Fruit fly (Drosophila melanogaster): Measurements from ENCODE around the gene Nup37.
A peak's percentile ranks its signal among the peaks of the same experiment; 100 is the strongest.

The Nup37 gene

DNA sequence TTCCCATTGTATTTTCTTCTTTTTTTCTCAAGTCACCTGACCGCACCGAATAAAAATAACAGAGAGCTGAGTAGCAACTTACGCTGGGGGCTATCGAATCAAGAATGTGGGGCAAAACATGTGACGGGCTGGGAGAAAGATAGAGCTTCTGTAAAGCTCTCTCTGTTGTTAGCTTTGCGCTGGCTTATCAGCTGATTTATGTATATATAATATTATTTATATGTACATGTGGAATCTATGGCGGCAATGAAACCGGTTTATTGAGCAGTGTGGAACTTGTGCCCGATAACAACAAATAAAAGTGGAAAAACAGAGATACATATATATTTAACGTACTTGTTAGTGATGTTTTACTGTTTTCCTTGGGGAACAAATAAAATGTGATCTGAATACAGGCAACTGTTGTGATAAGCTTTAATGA is 45.4 kb downstream of the Nup37 start, which contains the start of gene CG31098:
Gene CG31098 (minus strand): TSS at position 114 of the 421 bp plus-strand sequence.
- peak; percentile 10 for TF ChIP-seq Pif1A (GFP tag; optimal IDR thresholded peaks at IDR 0.05)
- no peak for TF ChIP-seq CG10348 (GFP tag; IDR thresholded peaks at IDR 0.05)
- peak; percentile 37 for TF ChIP-seq Pif1B (GFP tag; optimal IDR thresholded peaks at IDR 0.05)

DNA sequence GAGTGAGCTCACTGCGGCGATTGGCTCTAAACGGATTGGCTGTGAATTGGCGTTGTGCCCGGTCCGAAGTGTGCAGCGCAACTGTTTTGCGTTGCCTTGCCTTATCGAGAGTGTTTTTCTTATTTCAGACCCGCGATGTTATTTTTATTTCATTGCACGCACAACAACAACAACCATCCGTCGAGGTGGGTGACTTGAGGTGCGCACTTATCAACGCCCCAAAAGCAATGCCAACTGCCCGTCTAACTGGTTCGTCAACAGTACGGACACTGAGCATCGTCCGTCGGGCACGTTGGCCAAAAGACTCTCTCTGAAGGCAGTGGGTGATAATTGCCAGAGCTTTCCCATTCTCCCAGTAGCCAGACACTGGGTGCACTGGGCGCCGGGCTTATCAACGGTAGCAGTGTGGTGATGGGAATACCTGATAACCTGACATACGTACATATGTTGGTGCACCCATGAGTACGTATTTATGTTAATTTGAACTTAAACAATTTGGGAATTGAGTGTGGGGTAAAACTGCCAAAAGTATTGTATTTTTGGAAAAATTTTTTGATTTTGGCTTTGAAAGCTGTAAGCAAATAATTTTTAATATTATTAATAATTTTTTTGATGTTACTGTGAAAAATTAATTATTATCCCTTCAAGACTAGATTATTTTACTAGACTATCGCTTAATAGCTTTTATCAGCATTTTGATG is 48.0 kb downstream of the Nup37 start, which contains the start of gene CG31102:
Gene CG31102 (minus strand): TSS at position 275 of the 701 bp plus-strand sequence.
- TF ChIP-seq CG17806 (tag; optimal IDR thresholded peaks at IDR 0.05) (no peak), CG8301 (tag; optimal IDR thresholded peaks at IDR 0.05) (no peak), CG32121 (GFP tag; IDR thresholded peaks at IDR 0.05) (peak; percentile 43; the same call in 1 of the 2 replicates), CG13204 (GFP tag; optimal IDR thresholded peaks at IDR 0.05) (no peak), CG4496 (GFP tag; IDR thresholded peaks at IDR 0.05) (no peak), CG15710 (tag; optimal IDR thresholded peaks at IDR 0.05) (no peak), EcR (GFP tag; optimal IDR thresholded peaks at IDR 0.05) (peak; percentile 63), D1 (tag; optimal IDR thresholded peaks at IDR 0.05) (no peak), Snoo (tag; optimal IDR thresholded peaks at IDR 0.05) (no peak), CG14655 (GFP tag; optimal IDR thresholded peaks at IDR 0.05) (no peak)

DNA sequence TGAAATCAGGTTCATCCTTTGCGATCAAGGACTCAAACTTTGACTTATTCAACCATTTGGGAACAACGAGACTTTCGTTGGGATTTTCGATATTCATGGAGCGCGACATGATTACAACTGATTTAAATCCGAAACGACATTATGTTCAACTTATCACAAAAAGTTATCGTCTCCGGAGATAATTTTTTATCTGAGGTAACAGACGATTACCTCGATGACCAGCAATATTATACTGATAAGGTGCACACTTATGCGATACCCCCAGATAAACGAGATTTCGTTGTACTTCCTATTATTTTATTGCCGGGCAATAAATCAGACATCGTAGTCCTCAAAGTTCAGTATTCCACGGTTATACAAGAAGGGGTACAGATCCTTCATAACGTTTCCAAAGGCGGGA is 50.2 kb downstream of the Nup37 start, which contains the start of gene CG31097:
Gene CG31097 (minus strand): TSS at position 101 of the 400 bp plus-strand sequence.
- TF ChIP-seq EcR (GFP tag; optimal IDR thresholded peaks at IDR 0.05) (no peak), D1 (tag; optimal IDR thresholded peaks at IDR 0.05) (no peak), Pif1B (GFP tag; optimal IDR thresholded peaks at IDR 0.05) (no peak), CG34367 (tag; optimal IDR thresholded peaks at IDR 0.05) (no peak), Ets98B (GFP tag; IDR thresholded peaks at IDR 0.05) (no peak), CG9948 (tag; optimal IDR thresholded peaks at IDR 0.05) (no peak), CG13204 (GFP tag; optimal IDR thresholded peaks at IDR 0.05) (no peak), CG14655 (GFP tag; optimal IDR thresholded peaks at IDR 0.05) (no peak), Snoo (tag; optimal IDR thresholded peaks at IDR 0.05) (no peak), CG8301 (tag; optimal IDR thresholded peaks at IDR 0.05) (no peak), CG32121 (GFP tag; IDR thresholded peaks at IDR 0.05) (no peak), CG17806 (tag; optimal IDR thresholded peaks at IDR 0.05) (no peak)

Data from whole organism, pupa.